Worm (Caenorhabditis elegans): ENCODE data around the gene cct-5.

ce11 chrIII:4474908-4475307 is 33.0 kb downstream of the cct-5 start, which contains the start of gene ifet-1:
- no peak for TF ChIP-seq nhr-28 (tag; optimal IDR thresholded peaks at IDR 0.05)
- no peak for TF ChIP-seq nhr-12 (tag; optimal IDR thresholded peaks at IDR 0.05)
- TF ChIP-seq nhr-77 (tag; optimal IDR thresholded peaks at IDR 0.05): no peak
- TF ChIP-seq R02D3.7 (tag; optimal IDR thresholded peaks at IDR 0.05): no peak
- no peak for TF ChIP-seq jun-1 (tag; optimal IDR thresholded peaks at IDR 0.05)

Measured in whole organism, L3 larva.